Worm (Caenorhabditis elegans): ENCODE results near the gene nas-22.

DNA sequence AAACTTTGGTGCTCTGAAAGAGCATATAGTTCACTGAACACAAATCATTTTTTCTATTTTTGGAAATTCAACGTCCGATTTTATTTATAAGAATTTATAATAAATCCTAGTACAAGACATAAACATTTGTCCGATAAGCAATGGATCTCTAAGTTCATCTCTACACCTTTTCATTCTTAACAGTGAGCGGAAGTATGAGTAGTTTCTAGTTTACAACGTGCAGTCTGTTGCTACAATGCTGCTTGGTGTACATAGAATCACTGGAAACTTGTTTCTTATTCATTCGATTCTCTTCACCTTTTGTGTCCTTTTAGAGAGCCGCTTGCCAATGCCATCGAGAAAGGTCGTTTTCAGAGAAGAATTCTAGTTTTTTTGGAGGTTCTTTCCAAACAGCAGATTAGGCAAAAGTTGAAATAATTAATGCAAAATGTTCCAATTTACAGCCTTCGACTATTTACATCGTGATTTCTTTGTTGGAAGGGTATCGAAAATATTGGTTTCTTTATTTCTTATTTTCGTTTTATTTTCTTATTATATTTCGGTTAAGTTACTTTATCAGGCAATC lies 52.5 kb downstream of the nas-22 start:
- TF ChIP-seq tbx-11 (GFP tag; IDR thresholded peaks at IDR 0.05) (no peak), ama-1 (optimal IDR thresholded peaks at IDR 0.05) (no peak), flt-1 (GFP tag; IDR thresholded peaks at IDR 0.05) (no peak), sea-1 (GFP tag; conservative IDR thresholded peaks at IDR 0.05) (no peak), ets-7 (tag; optimal IDR thresholded peaks at IDR 0.05) (no peak), tbx-37 (GFP tag; conservative IDR thresholded peaks at IDR 0.05) (no peak)

Measured in whole organism, early embryonic.